Worm (Caenorhabditis elegans): ENCODE results near the gene C07A9.12.
"Not testable (repeated sequence)": the region's sequence is repeated elsewhere in the genome, so short reads cannot be mapped to it uniquely, and the experiment has no call there.

ce11 chrIII:9682729-9683128 is 44.6 kb downstream of the C07A9.12 start, which contains the start of gene C07A9.5:
- not testable (repeated sequence) for TF ChIP-seq alr-1 (tag; optimal IDR thresholded peaks at IDR 0.05); ama-1 (optimal IDR thresholded peaks at IDR 0.05); unc-39 (tag; optimal IDR thresholded peaks at IDR 0.05)
